Worm (Caenorhabditis elegans): ENCODE results near the gene C08H9.15.

DNA sequence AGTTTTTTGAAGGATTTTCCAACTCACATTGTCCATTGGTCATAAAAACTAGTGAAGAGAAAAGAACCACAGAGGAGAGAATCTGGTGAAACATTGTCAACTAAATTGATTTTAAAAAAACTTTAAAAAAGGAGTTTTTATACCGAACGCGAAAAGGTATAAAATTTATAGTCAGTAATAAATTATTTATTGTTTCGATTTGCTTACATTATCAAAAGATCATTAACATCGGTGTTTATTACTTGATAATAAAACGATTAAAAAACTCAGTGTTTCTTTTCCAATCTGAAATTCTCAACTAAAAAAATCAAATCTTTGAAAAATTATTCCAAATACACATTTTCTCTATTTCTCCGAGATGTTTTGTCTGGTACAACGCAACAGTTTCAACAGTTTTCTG is 35.2 kb downstream of the C08H9.15 start, which contains the start of gene F26C11.4:
- TF ChIP-seq ceh-13 (GFP tag; optimal IDR thresholded peaks at IDR 0.05) (no peak), tbx-37 (GFP tag; conservative IDR thresholded peaks at IDR 0.05) (no peak), ama-1 (optimal IDR thresholded peaks at IDR 0.05) (no peak), B0310.2 (tag; optimal IDR thresholded peaks at IDR 0.05) (no peak)
